Worm (Caenorhabditis elegans) whole organism, early embryonic: ENCODE measurements around the gene sago-1.
A peak's percentile ranks its signal among the peaks of the same experiment; 100 is the strongest.

ENCODE experiments used
- B0310.2 ChIP-seq: sonication (generic microtip); optimal IDR thresholded peaks from 2 replicates; lab custom pipeline; 2016; ENCODE audit warnings: mild to moderate bottlenecking, missing genetic modification characterization, missing compliant biosample characterization
- F13C5.2 ChIP-seq: sonication (generic microtip); optimal IDR thresholded peaks from 2 replicates; lab custom pipeline; 2017; ENCODE audit warnings: mild to moderate bottlenecking, missing genetic modification characterization, inconsistent platforms, missing compliant biosample characterization
- aly-1 ChIP-seq: sonication (generic microtip); optimal IDR thresholded peaks from 2 replicates; lab custom pipeline; 2016; ENCODE audit warnings: missing genetic modification characterization, missing compliant biosample characterization
- ama-1 ChIP-seq: fragments of 150-350 bp; optimal IDR thresholded peaks from 2 replicates; lab custom pipeline; 2014
- ceh-13 ChIP-seq: fragments of 200-800 bp; sonication (Bioruptor generic); optimal IDR thresholded peaks from 2 replicates; lab custom pipeline; 2018; ENCODE audit warnings: mild to moderate bottlenecking, missing genetic modification characterization, missing compliant biosample characterization
- ceh-36 ChIP-seq: sonication (generic microtip); optimal IDR thresholded peaks from 2 replicates; lab custom pipeline; 2016; ENCODE audit warnings: missing genetic modification characterization, inconsistent platforms, missing compliant biosample characterization
- ets-7 ChIP-seq: sonication (generic microtip); optimal IDR thresholded peaks from 2 replicates; lab custom pipeline; 2016; ENCODE audit warnings: missing genotype, missing genetic modification characterization, missing compliant biosample characterization
- flt-1 ChIP-seq: fragments of 200-800 bp; sonication (Bioruptor generic); IDR thresholded peaks from 2 replicates; pipeline ENCODE4 v1.3.6; 2022; ENCODE audit warnings: missing genetic modification characterization, missing compliant biosample characterization
- hmbx-1 ChIP-seq: sonication (generic microtip); optimal IDR thresholded peaks from 2 replicates; lab custom pipeline; 2016; ENCODE audit warnings: mild to moderate bottlenecking, missing genetic modification characterization, missing compliant biosample characterization
- hmg-4 ChIP-seq: fragments of 200-800 bp; sonication (Bioruptor generic); optimal IDR thresholded peaks from 2 replicates; lab custom pipeline; 2018; ENCODE audit warnings: mild to moderate bottlenecking, missing genetic modification characterization, missing compliant biosample characterization
- hnd-1 ChIP-seq: sonication (generic microtip); optimal IDR thresholded peaks from 2 replicates; lab custom pipeline; 2016; ENCODE audit warnings: missing genetic modification characterization, missing compliant biosample characterization
- pes-1 ChIP-seq: fragments of 200-800 bp; sonication (Bioruptor generic); IDR thresholded peaks from 2 replicates; pipeline ENCODE4 v1.3.6; 2022; ENCODE audit warnings: missing genetic modification reagents, missing genetic modification characterization, missing compliant biosample characterization
- scrt-1 ChIP-seq: fragments of 200-800 bp; sonication (Bioruptor generic); IDR thresholded peaks from 2 replicates; pipeline ENCODE4 v1.3.6; 2022; ENCODE audit warnings: missing genetic modification characterization, missing compliant biosample characterization
- sea-1 ChIP-seq: fragments of 200-800 bp; sonication (Bioruptor generic); conservative IDR thresholded peaks from 2 replicates; pipeline ENCODE4 v1.3.6; 2022; ENCODE audit warnings: missing genetic modification characterization, missing compliant biosample characterization
- tbx-11 ChIP-seq: fragments of 200-800 bp; sonication (Bioruptor generic); IDR thresholded peaks from 2 replicates; pipeline ENCODE4 v1.3.6; 2022; ENCODE audit warnings: missing genetic modification characterization, missing compliant biosample characterization
- tbx-37 ChIP-seq: fragments of 200-800 bp; sonication (Bioruptor generic); conservative IDR thresholded peaks from 2 replicates; pipeline ENCODE4 v1.3.6; 2022; ENCODE audit warnings: missing genetic modification reagents, missing genetic modification characterization, missing compliant biosample characterization
- tra-4 ChIP-seq: sonication (generic microtip); optimal IDR thresholded peaks from 2 replicates; lab custom pipeline; 2017; ENCODE audit warnings: missing genetic modification characterization, missing compliant biosample characterization

Gene sago-1

ce11 chrV:6270097-6270496 lies 33.5 kb upstream of the sago-1 start:
- TF ChIP-seq pes-1 (GFP tag; lab: Robert Waterston, UW), result no peak
- TF ChIP-seq tbx-37 (GFP tag; lab: Robert Waterston, UW), result no peak
- TF ChIP-seq ceh-13 (GFP tag; lab: Kevin White, UChicago), result no peak
- TF ChIP-seq hmbx-1 (tag; lab: Kevin White, UChicago), result no peak
- TF ChIP-seq flt-1 (GFP tag; lab: Robert Waterston, UW), result no peak
- no peak for TF ChIP-seq ceh-36 (tag; lab: Kevin White, UChicago)
- peak; percentile 2 for TF ChIP-seq aly-1 (tag; lab: Kevin White, UChicago)
- no peak for TF ChIP-seq hnd-1
- no peak for TF ChIP-seq hmg-4 (GFP tag; lab: Kevin White, UChicago)
- no peak for TF ChIP-seq B0310.2 (tag; lab: Kevin White, UChicago)
- 0 out of 2 replicates have a peak, but pooled peaks have one; percentile 15 for TF ChIP-seq scrt-1 (GFP tag; lab: Robert Waterston, UW)
- TF ChIP-seq tbx-11, result no peak
- peak; percentile 4 for TF ChIP-seq F13C5.2
- no peak for TF ChIP-seq sea-1 (GFP tag; lab: Robert Waterston, UW)
- TF ChIP-seq tra-4 (tag; lab: Kevin White, UChicago), result no peak
- TF ChIP-seq ama-1 (lab: Kevin White, UChicago), result no peak
- TF ChIP-seq ets-7 (tag; lab: Kevin White, UChicago), result no peak

ce11 chrV:6270552-6270951 lies 33.0 kb upstream of the sago-1 start, which contains the start of gene F31F7.2:
Gene F31F7.2, plus strand, starts transcription at chrV:6270852.
- TF ChIP-seq tra-4 (tag; lab: Kevin White, UChicago) (no peak), hnd-1 (no peak), ceh-13 (GFP tag; lab: Kevin White, UChicago) (no peak), tbx-37 (GFP tag; lab: Robert Waterston, UW) (no peak)

ce11 chrV:6275209-6275608 lies 28.4 kb upstream of the sago-1 start:
- TF ChIP-seq hnd-1, result no peak
- no peak for TF ChIP-seq hmbx-1 (tag; lab: Kevin White, UChicago)
- TF ChIP-seq hmg-4 (GFP tag; lab: Kevin White, UChicago), result no peak
- TF ChIP-seq ama-1 (lab: Kevin White, UChicago), result no peak
- no peak for TF ChIP-seq aly-1 (tag; lab: Kevin White, UChicago)
- no peak for TF ChIP-seq tra-4 (tag; lab: Kevin White, UChicago)
- TF ChIP-seq pes-1 (GFP tag; lab: Robert Waterston, UW), result no peak
- TF ChIP-seq ceh-13 (GFP tag; lab: Kevin White, UChicago), result no peak
- TF ChIP-seq scrt-1 (GFP tag; lab: Robert Waterston, UW), result no peak
- no peak for TF ChIP-seq ceh-36 (tag; lab: Kevin White, UChicago)
- TF ChIP-seq B0310.2 (tag; lab: Kevin White, UChicago), result no peak
- no peak for TF ChIP-seq tbx-37 (GFP tag; lab: Robert Waterston, UW)
- no peak for TF ChIP-seq sea-1 (GFP tag; lab: Robert Waterston, UW)
- no peak for TF ChIP-seq tbx-11
- TF ChIP-seq ets-7 (tag; lab: Kevin White, UChicago), result no peak
- no peak for TF ChIP-seq F13C5.2

- no peak for TF ChIP-seq flt-1 (GFP tag; lab: Robert Waterston, UW)
- no peak for TF ChIP-seq F13C5.2
- TF ChIP-seq sea-1 (GFP tag; lab: Robert Waterston, UW), result no peak
- TF ChIP-seq hmbx-1 (tag; lab: Kevin White, UChicago), result no peak
Observed at ce11 chrV:6276205-6276604, 27.4 kb upstream of the sago-1 start, which contains the start of gene F31F7.1. Gene F31F7.1, plus strand, starts transcription at chrV:6276439.

- TF ChIP-seq F13C5.2, result no peak
- no peak for TF ChIP-seq ama-1 (lab: Kevin White, UChicago)
- no peak for TF ChIP-seq pes-1 (GFP tag; lab: Robert Waterston, UW)
- TF ChIP-seq ceh-13 (GFP tag; lab: Kevin White, UChicago), result no peak
- TF ChIP-seq tbx-37 (GFP tag; lab: Robert Waterston, UW), result no peak
- no peak for TF ChIP-seq sea-1 (GFP tag; lab: Robert Waterston, UW)
- no peak for TF ChIP-seq scrt-1 (GFP tag; lab: Robert Waterston, UW)
- no peak for TF ChIP-seq ets-7 (tag; lab: Kevin White, UChicago)
- TF ChIP-seq hmbx-1 (tag; lab: Kevin White, UChicago), result no peak
- TF ChIP-seq flt-1 (GFP tag; lab: Robert Waterston, UW), result no peak
Observed at ce11 chrV:6277178-6277834, 26.3 kb upstream of the sago-1 start.

- TF ChIP-seq ceh-13 (GFP tag; lab: Kevin White, UChicago), result no peak
- TF ChIP-seq hmg-4 (GFP tag; lab: Kevin White, UChicago), result no peak
- TF ChIP-seq flt-1 (GFP tag; lab: Robert Waterston, UW), result no peak
- TF ChIP-seq pes-1 (GFP tag; lab: Robert Waterston, UW), result no peak
- no peak for TF ChIP-seq tra-4 (tag; lab: Kevin White, UChicago)
- no peak for TF ChIP-seq aly-1 (tag; lab: Kevin White, UChicago)
- no peak for TF ChIP-seq tbx-37 (GFP tag; lab: Robert Waterston, UW)
- no peak for TF ChIP-seq ets-7 (tag; lab: Kevin White, UChicago)
- TF ChIP-seq F13C5.2, result no peak
Observed at ce11 chrV:6278117-6279081, 25.2 kb upstream of the sago-1 start, which contains the start of gene fil-2. Gene fil-2, plus strand, starts transcription at chrV:6279031.
